Worm (Caenorhabditis elegans): ENCODE results near the gene F25E5.8.

F25E5.8 gene

ce11 chrV:7435376-7436204, at the start of gene F25E5.8, which contains the start of gene ddo-2:
Gene F25E5.8 (plus strand): TSS chrV:7435930.
Gene ddo-2 (minus strand): TSS chrV:7435705.
- TF ChIP-seq hmbx-1 (tag; optimal IDR thresholded peaks at IDR 0.05) (no peak), flt-1 (GFP tag; IDR thresholded peaks at IDR 0.05) (no peak), tbx-37 (GFP tag; conservative IDR thresholded peaks at IDR 0.05) (no peak), tra-4 (tag; optimal IDR thresholded peaks at IDR 0.05) (no peak), ceh-36 (tag; optimal IDR thresholded peaks at IDR 0.05) (no peak), ets-7 (tag; optimal IDR thresholded peaks at IDR 0.05) (no peak)

ce11 chrV:7386052-7386573, 49.6 kb upstream of the F25E5.8 start, which contains the start of gene srp-6:
Gene srp-6 (minus strand): TSS chrV:7386102.
- TF ChIP-seq ceh-13 (GFP tag; optimal IDR thresholded peaks at IDR 0.05), result no peak
- TF ChIP-seq tbx-37 (GFP tag; conservative IDR thresholded peaks at IDR 0.05), result no peak

ce11 chrV:7387755-7388154, 48.0 kb upstream of the F25E5.8 start, which contains the start of gene C02H6.3:
Gene C02H6.3 (minus strand): TSS chrV:7387855.
- no peak for TF ChIP-seq hmg-4 (GFP tag; optimal IDR thresholded peaks at IDR 0.05)
- TF ChIP-seq flt-1 (GFP tag; IDR thresholded peaks at IDR 0.05), result no peak
- TF ChIP-seq F13C5.2 (tag; optimal IDR thresholded peaks at IDR 0.05), result no peak
- TF ChIP-seq ets-7 (tag; optimal IDR thresholded peaks at IDR 0.05), result no peak
- TF ChIP-seq pes-1 (GFP tag; IDR thresholded peaks at IDR 0.05), result no peak
- no peak for TF ChIP-seq ceh-36 (tag; optimal IDR thresholded peaks at IDR 0.05)
- no peak for TF ChIP-seq tra-4 (tag; optimal IDR thresholded peaks at IDR 0.05)
- no peak for TF ChIP-seq B0310.2 (tag; optimal IDR thresholded peaks at IDR 0.05)
- no peak for TF ChIP-seq scrt-1 (GFP tag; IDR thresholded peaks at IDR 0.05)
- no peak for TF ChIP-seq tbx-11 (GFP tag; IDR thresholded peaks at IDR 0.05)
- TF ChIP-seq aly-1 (tag; optimal IDR thresholded peaks at IDR 0.05), result no peak
- no peak for TF ChIP-seq tbx-37 (GFP tag; conservative IDR thresholded peaks at IDR 0.05)

- TF ChIP-seq B0310.2 (tag; optimal IDR thresholded peaks at IDR 0.05) (no peak), hmbx-1 (tag; optimal IDR thresholded peaks at IDR 0.05) (no peak), ama-1 (optimal IDR thresholded peaks at IDR 0.05) (no peak), flt-1 (GFP tag; IDR thresholded peaks at IDR 0.05) (no peak), pes-1 (GFP tag; IDR thresholded peaks at IDR 0.05) (no peak), sea-1 (GFP tag; conservative IDR thresholded peaks at IDR 0.05) (no peak), aly-1 (tag; optimal IDR thresholded peaks at IDR 0.05) (no peak), ceh-13 (GFP tag; optimal IDR thresholded peaks at IDR 0.05) (no peak), ets-7 (tag; optimal IDR thresholded peaks at IDR 0.05) (no peak), tbx-37 (GFP tag; conservative IDR thresholded peaks at IDR 0.05) (no peak), scrt-1 (GFP tag; IDR thresholded peaks at IDR 0.05) (no peak), F13C5.2 (tag; optimal IDR thresholded peaks at IDR 0.05) (no peak), tbx-11 (GFP tag; IDR thresholded peaks at IDR 0.05) (no peak), hmg-4 (GFP tag; optimal IDR thresholded peaks at IDR 0.05) (no peak), hnd-1 (tag; optimal IDR thresholded peaks at IDR 0.05) (no peak), tra-4 (tag; optimal IDR thresholded peaks at IDR 0.05) (no peak)
Measured at ce11 chrV:7389771-7390170, 46.0 kb upstream of the F25E5.8 start, which contains the start of gene C02H6.1. Gene C02H6.1 (minus strand): TSS chrV:7389871.

DNA sequence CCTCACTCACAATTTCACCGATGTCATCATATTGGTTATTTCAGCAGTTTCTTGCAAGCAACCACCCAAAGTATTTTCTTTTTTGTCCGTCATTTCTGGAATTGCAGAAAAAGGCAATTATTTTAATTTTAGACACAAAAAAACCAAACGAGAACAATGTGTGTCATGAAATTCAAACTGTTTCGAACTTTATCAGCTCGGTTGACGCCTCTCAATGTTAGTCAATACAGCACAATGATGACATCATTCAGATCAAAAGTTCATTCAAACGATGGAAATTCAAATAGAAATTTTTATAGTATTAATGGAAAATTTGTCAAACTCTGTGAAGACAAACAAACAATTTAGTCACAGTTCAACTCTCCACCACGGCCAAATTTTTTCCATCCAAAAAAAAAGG, 43.8 kb upstream of the F25E5.8 start, which contains the start of gene fbxa-105:
TSS of gene fbxa-105 (minus strand) at position 97 of the 400 bp plus-strand sequence.
- TF ChIP-seq tra-4 (tag; optimal IDR thresholded peaks at IDR 0.05), result no peak
- TF ChIP-seq B0310.2 (tag; optimal IDR thresholded peaks at IDR 0.05), result no peak
- no peak for TF ChIP-seq aly-1 (tag; optimal IDR thresholded peaks at IDR 0.05)
- no peak for TF ChIP-seq hmg-4 (GFP tag; optimal IDR thresholded peaks at IDR 0.05)
- no peak for TF ChIP-seq ceh-36 (tag; optimal IDR thresholded peaks at IDR 0.05)
- no peak for TF ChIP-seq ceh-13 (GFP tag; optimal IDR thresholded peaks at IDR 0.05)

ce11 chrV:7395359-7395758, 40.4 kb upstream of the F25E5.8 start, which contains the start of gene srx-9:
Gene srx-9 (minus strand): TSS chrV:7395459.
- TF ChIP-seq hnd-1 (tag; optimal IDR thresholded peaks at IDR 0.05), result no peak
- TF ChIP-seq B0310.2 (tag; optimal IDR thresholded peaks at IDR 0.05), result no peak
- no peak for TF ChIP-seq aly-1 (tag; optimal IDR thresholded peaks at IDR 0.05)
- TF ChIP-seq tra-4 (tag; optimal IDR thresholded peaks at IDR 0.05), result no peak
- no peak for TF ChIP-seq flt-1 (GFP tag; IDR thresholded peaks at IDR 0.05)
- no peak for TF ChIP-seq tbx-11 (GFP tag; IDR thresholded peaks at IDR 0.05)
- TF ChIP-seq ceh-36 (tag; optimal IDR thresholded peaks at IDR 0.05), result no peak
- no peak for TF ChIP-seq sea-1 (GFP tag; conservative IDR thresholded peaks at IDR 0.05)
- no peak for TF ChIP-seq hmg-4 (GFP tag; optimal IDR thresholded peaks at IDR 0.05)
- no peak for TF ChIP-seq F13C5.2 (tag; optimal IDR thresholded peaks at IDR 0.05)
- TF ChIP-seq pes-1 (GFP tag; IDR thresholded peaks at IDR 0.05), result no peak
- TF ChIP-seq scrt-1 (GFP tag; IDR thresholded peaks at IDR 0.05), result no peak
- no peak for TF ChIP-seq ceh-13 (GFP tag; optimal IDR thresholded peaks at IDR 0.05)
- TF ChIP-seq hmbx-1 (tag; optimal IDR thresholded peaks at IDR 0.05), result no peak
- TF ChIP-seq ets-7 (tag; optimal IDR thresholded peaks at IDR 0.05), result no peak
- TF ChIP-seq ama-1 (optimal IDR thresholded peaks at IDR 0.05), result no peak
- TF ChIP-seq tbx-37 (GFP tag; conservative IDR thresholded peaks at IDR 0.05), result no peak

DNA sequence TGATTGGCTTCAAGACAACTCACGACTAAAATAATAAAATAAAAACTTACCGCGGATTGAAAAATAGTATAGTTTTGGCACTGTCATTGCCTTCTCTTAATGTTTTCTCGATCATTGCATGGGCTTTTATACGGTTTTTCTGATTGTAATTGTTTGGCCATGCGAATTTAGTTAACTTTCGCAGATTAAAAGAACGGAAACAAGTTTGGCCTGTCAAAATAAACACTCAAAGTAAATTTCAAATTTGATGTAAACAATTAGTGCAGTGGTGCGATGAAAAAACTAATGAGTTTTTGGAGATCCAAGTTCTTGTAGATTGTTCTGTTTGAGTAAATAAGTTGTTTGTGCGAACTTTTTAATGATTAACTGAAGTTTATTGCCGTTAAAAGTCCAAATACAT, 36.5 kb upstream of the F25E5.8 start, which contains the start of gene gst-41:
TSS of gene gst-41 (minus strand) at position 101 of the 400 bp plus-strand sequence.
- TF ChIP-seq sea-1 (GFP tag; conservative IDR thresholded peaks at IDR 0.05) (no peak), hmbx-1 (tag; optimal IDR thresholded peaks at IDR 0.05) (no peak), B0310.2 (tag; optimal IDR thresholded peaks at IDR 0.05) (no peak), flt-1 (GFP tag; IDR thresholded peaks at IDR 0.05) (no peak), ceh-36 (tag; optimal IDR thresholded peaks at IDR 0.05) (no peak), tbx-11 (GFP tag; IDR thresholded peaks at IDR 0.05) (no peak), ceh-13 (GFP tag; optimal IDR thresholded peaks at IDR 0.05) (no peak), tbx-37 (GFP tag; conservative IDR thresholded peaks at IDR 0.05) (no peak), aly-1 (tag; optimal IDR thresholded peaks at IDR 0.05) (no peak), ets-7 (tag; optimal IDR thresholded peaks at IDR 0.05) (no peak), tra-4 (tag; optimal IDR thresholded peaks at IDR 0.05) (no peak), ama-1 (optimal IDR thresholded peaks at IDR 0.05) (no peak)

Measured in whole organism, early embryonic.